Worm (Caenorhabditis elegans) whole organism, L4/young adult: ENCODE results near the gene ndua-7.

ENCODE experiments used
- W03F9.2 ChIP-seq: fragments of 150-350 bp; optimal IDR thresholded peaks from 2 replicates; lab custom pipeline; 2014; ENCODE audit warnings: missing biosample characterization, missing genetic modification characterization
- him-1 ChIP-seq: sonication (generic microtip); optimal IDR thresholded peaks from 2 replicates; lab custom pipeline; 2016; ENCODE audit warnings: missing genotype, missing genetic modification reagents, missing genetic modification characterization, missing compliant biosample characterization

DNA sequence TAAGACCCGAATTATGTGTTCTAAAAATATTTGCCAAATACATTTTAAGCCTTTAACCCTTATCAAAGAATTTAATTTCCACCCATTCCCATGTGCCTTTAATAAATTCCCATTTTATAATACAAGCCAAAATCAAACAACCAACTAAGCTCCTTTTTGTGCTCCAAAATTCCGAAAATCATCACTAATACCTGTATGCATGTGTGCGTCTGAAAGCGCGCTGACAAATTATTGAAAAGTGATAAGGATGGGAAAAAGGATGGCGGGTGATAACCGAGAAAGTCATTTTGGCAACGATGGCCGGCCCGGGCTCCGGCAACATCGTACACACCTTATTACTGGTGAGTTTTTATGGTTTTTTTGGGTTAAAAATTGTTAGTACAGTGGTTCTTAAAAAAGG lies 13.1 kb upstream of the ndua-7 start, which contains the start of gene nep-17:
- no peak for TF ChIP-seq W03F9.2 (tag; lab: Kevin White, UChicago)
- no peak for TF ChIP-seq him-1
